Fruit fly (Drosophila melanogaster) whole organism, pupa: ENCODE data around the gene CG16852.

Experiments
- CG10348 ChIP-seq: fragments of 200-800 bp; sonication (Bioruptor generic); IDR thresholded peaks from 2 replicates; pipeline ENCODE4 v1.3.6; 2022; ENCODE audit warnings: missing biosample characterization, missing genetic modification characterization
- CG12605 ChIP-seq: fragments of 200-800 bp; sonication (Bioruptor generic); IDR thresholded peaks from 2 replicates; pipeline ENCODE4 v1.3.6; 2022; ENCODE audit warnings: missing biosample characterization, missing genetic modification characterization
- CG13204 ChIP-seq: fragments of 200-800 bp; sonication (Bioruptor generic); optimal IDR thresholded peaks from 2 replicates; lab custom pipeline; 2018; ENCODE audit warnings: missing biosample characterization, mild to moderate bottlenecking, missing genetic modification characterization, moderate library complexity
- CG14655 ChIP-seq: fragments of 200-800 bp; sonication (Bioruptor generic); optimal IDR thresholded peaks from 3 replicates; lab custom pipeline; 2017; ENCODE audit warnings: mild to moderate bottlenecking, missing biosample characterization, missing genetic modification reagents, missing genetic modification characterization
- CG15710 ChIP-seq: fragments of 200-800 bp; sonication (Bioruptor generic); optimal IDR thresholded peaks from 2 replicates; lab custom pipeline; 2018; ENCODE audit warnings: missing biosample characterization, mild to moderate bottlenecking, missing genetic modification characterization, moderate library complexity
- CG17806 ChIP-seq: fragments of 200-800 bp; sonication (Bioruptor generic); optimal IDR thresholded peaks from 2 replicates; lab custom pipeline; 2018; ENCODE audit warnings: missing biosample characterization, mild to moderate bottlenecking, missing genetic modification characterization, moderate library complexity
- CG32121 ChIP-seq: fragments of 200-800 bp; sonication (Bioruptor generic); IDR thresholded peaks from 2 replicates; pipeline ENCODE4 v1.3.6; 2022; ENCODE audit warnings: missing biosample characterization, missing genetic modification characterization
- CG34367 ChIP-seq: fragments of 200-800 bp; sonication (Bioruptor generic); optimal IDR thresholded peaks from 2 replicates; lab custom pipeline; 2018; ENCODE audit warnings: missing biosample characterization, mild to moderate bottlenecking, missing genetic modification characterization
- CG4496 ChIP-seq: fragments of 200-800 bp; sonication (Bioruptor generic); IDR thresholded peaks from 3 replicates; pipeline ENCODE4 v1.3.6; 2022; ENCODE audit warnings: missing biosample characterization, missing genetic modification characterization
- CG8159 ChIP-seq: fragments of 200-800 bp; sonication (Bioruptor generic); optimal IDR thresholded peaks from 3 replicates; lab custom pipeline; 2018; ENCODE audit warnings: missing biosample characterization, mild to moderate bottlenecking, missing genetic modification characterization, moderate library complexity
- CG8301 ChIP-seq: fragments of 200-800 bp; sonication (Bioruptor generic); optimal IDR thresholded peaks from 2 replicates; lab custom pipeline; 2018; ENCODE audit warnings: missing biosample characterization, mild to moderate bottlenecking, missing genetic modification characterization
- CG9948 ChIP-seq: fragments of 200-800 bp; sonication (Bioruptor generic); optimal IDR thresholded peaks from 2 replicates; lab custom pipeline; 2018; ENCODE audit warnings: missing biosample characterization, mild to moderate bottlenecking, missing genetic modification characterization, moderate library complexity
- D1 ChIP-seq: fragments of 200-800 bp; sonication (Bioruptor generic); optimal IDR thresholded peaks from 2 replicates; lab custom pipeline; 2018; ENCODE audit warnings: missing biosample characterization, mild to moderate bottlenecking, missing genetic modification characterization, moderate library complexity
- EcR ChIP-seq: fragments of 200-800 bp; sonication (Bioruptor generic); optimal IDR thresholded peaks from 3 replicates; lab custom pipeline; 2019; ENCODE audit warnings: missing biosample characterization, missing genetic modification characterization, mild to moderate bottlenecking, moderate library complexity, missing genetic modification reagents
- Ets98B ChIP-seq: fragments of 200-800 bp; sonication (Bioruptor generic); IDR thresholded peaks from 2 replicates; pipeline ENCODE4 v1.3.6; 2022; ENCODE audit warnings: missing biosample characterization, missing genetic modification characterization
- Pif1A ChIP-seq: fragments of 200-800 bp; sonication (Bioruptor generic); optimal IDR thresholded peaks from 3 replicates; lab custom pipeline; 2016; ENCODE audit warnings: missing biosample characterization, missing genetic modification characterization
- Pif1B ChIP-seq: fragments of 200-800 bp; sonication (Bioruptor generic); optimal IDR thresholded peaks from 3 replicates; lab custom pipeline; 2016; ENCODE audit warnings: missing biosample characterization, missing genetic modification characterization
- Snoo ChIP-seq: fragments of 200-800 bp; sonication (Bioruptor generic); optimal IDR thresholded peaks from 3 replicates; lab custom pipeline; 2017; ENCODE audit warnings: missing biosample characterization, mild to moderate bottlenecking, missing genetic modification characterization, inconsistent platforms
- fd96Ca ChIP-seq: fragments of 200-800 bp; sonication (Bioruptor generic); IDR thresholded peaks from 3 replicates; pipeline ENCODE4 v1.3.6; 2022; ENCODE audit warnings: missing biosample characterization, missing genetic modification characterization
- gl ChIP-seq: fragments of 200-800 bp; sonication (Bioruptor generic); optimal IDR thresholded peaks from 2 replicates; lab custom pipeline; 2018; ENCODE audit warnings: missing biosample characterization, mild to moderate bottlenecking, missing genetic modification characterization
- rn ChIP-seq: fragments of 200-800 bp; sonication (Bioruptor generic); IDR thresholded peaks from 2 replicates; pipeline ENCODE4 v1.3.6; 2022; ENCODE audit warnings: missing biosample characterization, missing genetic modification characterization

CG16852 gene

dm6 chr2L:13535678-13536077, 4.9 kb upstream of the CG16852 start, which contains the start of gene CG15638:
CG15638 (minus strand) TSS chr2L:13535778.
- no peak for TF ChIP-seq CG32121 (GFP tag; lab: Robert Waterston, UW)
- no peak for TF ChIP-seq Ets98B
- no peak for TF ChIP-seq CG13204 (GFP tag; lab: Kevin White, UChicago)
- TF ChIP-seq EcR (GFP tag; lab: Kevin White, UChicago), result no peak
- no peak for TF ChIP-seq CG15710 (tag; lab: Kevin White, UChicago)
- no peak for TF ChIP-seq CG12605 (GFP tag; lab: Robert Waterston, UW)
- no peak for TF ChIP-seq Snoo
- no peak for TF ChIP-seq CG34367 (tag; lab: Kevin White, UChicago)
- no peak for TF ChIP-seq CG14655 (GFP tag; lab: Kevin White, UChicago)
- no peak for TF ChIP-seq rn (GFP tag; lab: Robert Waterston, UW)
- no peak for TF ChIP-seq CG10348 (GFP tag; lab: Robert Waterston, UW)
- TF ChIP-seq D1 (tag; lab: Kevin White, UChicago), result no peak
- TF ChIP-seq, all 21 proteins: peak for 0

DNA sequence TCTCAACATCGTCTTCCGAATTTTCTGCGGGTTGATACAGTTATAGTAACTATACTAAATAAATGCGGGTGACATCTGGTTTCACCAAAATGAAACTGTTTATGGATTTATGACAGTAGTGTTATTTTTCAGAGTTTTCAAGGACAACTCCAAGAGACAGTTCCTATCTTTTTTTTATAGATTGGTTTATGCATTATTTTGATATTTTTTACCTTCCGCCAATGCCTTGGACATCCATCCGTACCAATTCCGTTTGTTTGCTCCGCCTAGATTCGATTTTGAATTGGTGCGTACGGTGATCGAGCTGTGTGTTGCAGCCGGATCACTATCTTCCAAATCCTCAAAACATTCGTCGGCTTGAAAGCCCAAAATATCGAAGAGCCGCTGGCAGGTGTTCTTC, 1.4 kb downstream of the CG16852 start, which contains the start of gene CG16853:
TSS of gene CG16853 (plus strand) at position 301 of the 400 bp plus-strand sequence.
- no peak for TF ChIP-seq gl (tag; lab: Kevin White, UChicago)

- TF ChIP-seq CG32121 (GFP tag; lab: Robert Waterston, UW), result no peak
- no peak for TF ChIP-seq CG14655 (GFP tag; lab: Kevin White, UChicago)
- TF ChIP-seq fd96Ca (GFP tag; lab: Robert Waterston, UW), result no peak
- no peak for TF ChIP-seq CG13204 (GFP tag; lab: Kevin White, UChicago)
- no peak for TF ChIP-seq gl (tag; lab: Kevin White, UChicago)
- no peak for TF ChIP-seq CG15710 (tag; lab: Kevin White, UChicago)
- no peak for TF ChIP-seq Pif1A (GFP tag; lab: Kevin White, UChicago)
- no peak for TF ChIP-seq CG10348 (GFP tag; lab: Robert Waterston, UW)
- no peak for TF ChIP-seq CG34367 (tag; lab: Kevin White, UChicago)
- no peak for TF ChIP-seq CG9948 (tag; lab: Kevin White, UChicago)
- no peak for TF ChIP-seq Snoo
- no peak for TF ChIP-seq CG8301 (tag; lab: Kevin White, UChicago)
- TF ChIP-seq D1 (tag; lab: Kevin White, UChicago), result no peak
- no peak for TF ChIP-seq CG4496 (GFP tag; lab: Robert Waterston, UW)
These were observed 1.9 kb downstream of the CG16852 start, which contains the start of gene CG9263 for dm6 chr2L:13542476-13542875. CG9263 (minus strand) TSS chr2L:13542576.

- TF ChIP-seq CG8301 (tag; lab: Kevin White, UChicago) (peak; percentile 34), Snoo (no peak), D1 (tag; lab: Kevin White, UChicago) (peak; percentile 52), CG14655 (GFP tag; lab: Kevin White, UChicago) (peak; percentile 56), CG8159 (tag; lab: Kevin White, UChicago) (peak; percentile 79), Pif1B (GFP tag; lab: Kevin White, UChicago) (peak; percentile 65), gl (tag; lab: Kevin White, UChicago) (peak; percentile 95), CG34367 (tag; lab: Kevin White, UChicago) (peak; percentile 85), rn (GFP tag; lab: Robert Waterston, UW) (peak; percentile 3; the same call in 1 of the 2 replicates), EcR (GFP tag; lab: Kevin White, UChicago) (peak; percentile 66), CG4496 (GFP tag; lab: Robert Waterston, UW) (peak; percentile 82), CG17806 (tag; lab: Kevin White, UChicago) (peak; percentile 74), CG9948 (tag; lab: Kevin White, UChicago) (peak; percentile 67), CG15710 (tag; lab: Kevin White, UChicago) (peak; percentile 88), Pif1A (GFP tag; lab: Kevin White, UChicago) (peak; percentile 59), Ets98B (peak; percentile 79), CG13204 (GFP tag; lab: Kevin White, UChicago) (peak; percentile 96), CG10348 (GFP tag; lab: Robert Waterston, UW) (no peak), CG32121 (GFP tag; lab: Robert Waterston, UW) (peak; percentile 67; the same call in 1 of the 2 replicates), CG12605 (GFP tag; lab: Robert Waterston, UW) (peak; percentile 89), fd96Ca (GFP tag; lab: Robert Waterston, UW) (peak; percentile 59; the same call in 2 of the 3 replicates)
These were observed 5.1 kb downstream of the CG16852 start for dm6 chr2L:13545678-13546077.

dm6 chr2L:13547738-13548726, 7.5 kb downstream of the CG16852 start:
- TF ChIP-seq CG8159 (tag; lab: Kevin White, UChicago) (peak; percentile 82), fd96Ca (GFP tag; lab: Robert Waterston, UW) (peak; percentile 5; the same call in 1 of the 3 replicates), gl (tag; lab: Kevin White, UChicago) (no peak), EcR (GFP tag; lab: Kevin White, UChicago) (no peak), CG12605 (GFP tag; lab: Robert Waterston, UW) (no peak), CG8301 (tag; lab: Kevin White, UChicago) (peak; percentile 68), Ets98B (no peak; the same call in 1 of the 2 replicates), CG10348 (GFP tag; lab: Robert Waterston, UW) (no peak), rn (GFP tag; lab: Robert Waterston, UW) (0 out of 2 replicates have a peak, but pooled peaks have one; percentile 4), CG17806 (tag; lab: Kevin White, UChicago) (peak; percentile 63), Pif1A (GFP tag; lab: Kevin White, UChicago) (peak; percentile 79), CG34367 (tag; lab: Kevin White, UChicago) (peak; percentile 65), Snoo (peak; percentile 70), D1 (tag; lab: Kevin White, UChicago) (no peak), CG15710 (tag; lab: Kevin White, UChicago) (peak; percentile 80), CG9948 (tag; lab: Kevin White, UChicago) (peak; percentile 78), Pif1B (GFP tag; lab: Kevin White, UChicago) (peak; percentile 59), CG13204 (GFP tag; lab: Kevin White, UChicago) (peak; percentile 91), CG14655 (GFP tag; lab: Kevin White, UChicago) (peak; percentile 85), CG4496 (GFP tag; lab: Robert Waterston, UW) (peak; percentile 59), CG32121 (GFP tag; lab: Robert Waterston, UW) (no peak)
